Fruit fly (Drosophila melanogaster) whole organism, larva: ENCODE measurements around the gene Eph.

ENCODE experiments used
- noc ChIP-seq: fragments of 200-800 bp; sonication (Bioruptor generic); optimal IDR thresholded peaks from 3 replicates; lab custom pipeline; 2019; ENCODE audit warnings: missing biosample characterization, mild to moderate bottlenecking, missing genetic modification characterization, moderate library complexity

Gene Eph

dm6 chr4:659884-660846 lies 49.7 kb downstream of the Eph start, which contains the start of gene gw:
Gene gw, minus strand, starts transcription at chr4:660608.
- no peak for TF ChIP-seq noc (tag; lab: Kevin White, UChicago)

dm6 chr4:662101-662500 lies 51.6 kb downstream of the Eph start:
- TF ChIP-seq noc (tag; lab: Kevin White, UChicago) = no peak

dm6 chr4:663055-663670 lies 52.7 kb downstream of the Eph start, which contains the start of the genes CG46466 and Slip1:
Gene CG46466, minus strand, starts transcription at chr4:663124.
Gene Slip1, plus strand, starts transcription at chr4:663621.
- TF ChIP-seq noc (tag; lab: Kevin White, UChicago) = no peak

dm6 chr4:664277-664676 lies 53.8 kb downstream of the Eph start:
- no peak for TF ChIP-seq noc (tag; lab: Kevin White, UChicago)

dm6 chr4:670905-671419 lies 60.5 kb downstream of the Eph start, which contains the start of gene CG11360:
Gene CG11360, plus strand, starts transcription at chr4:671142.
- TF ChIP-seq noc (tag; lab: Kevin White, UChicago) = no peak
